Fruit fly (Drosophila melanogaster): Measurements from ENCODE around the gene Tpl94D.

DNA sequence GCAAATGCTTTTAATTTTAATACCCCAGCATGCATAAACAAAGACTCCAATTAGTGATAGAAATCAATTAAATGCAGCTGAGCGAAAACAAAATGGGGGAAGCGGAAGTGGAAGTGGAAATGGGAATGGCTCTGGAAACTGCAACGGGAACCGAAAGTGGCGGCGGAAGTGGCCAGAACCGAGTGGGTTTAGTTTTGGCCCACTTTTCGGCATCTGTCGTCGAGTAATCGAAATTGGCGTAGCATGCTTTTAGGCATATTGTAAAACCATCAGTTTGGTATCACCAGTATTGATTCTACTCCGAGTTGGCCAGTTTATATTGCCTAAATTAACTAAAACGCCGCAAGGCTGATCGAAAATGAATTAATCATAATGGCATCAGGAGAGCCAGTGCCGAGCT lies 38.1 kb downstream of the Tpl94D start:
- TF ChIP-seq EcR (GFP tag; optimal IDR thresholded peaks at IDR 0.05) (no peak), CG8478 (optimal IDR thresholded peaks at IDR 0.05) (no peak)

All from whole organism.